Fruit fly (Drosophila melanogaster) whole organism, embryonic: ENCODE data around the gene CG6574.

ENCODE experiments used
- Atf-2 ChIP-seq: fragments of 200-800 bp; sonication (Bioruptor generic); optimal IDR thresholded peaks from 2 replicates; lab custom pipeline; 2016; ENCODE audit warnings: missing biosample characterization, missing genetic modification characterization
- Atf6 ChIP-seq: fragments of 200-800 bp; sonication (Bioruptor generic); IDR thresholded peaks from 2 replicates; pipeline ENCODE4 v1.3.6; 2022; ENCODE audit warnings: missing biosample characterization, missing genetic modification characterization
- B-H1 ChIP-seq: fragments of 200-800 bp; sonication (Bioruptor generic); IDR thresholded peaks from 3 replicates; pipeline ENCODE4 v1.3.6; 2022; ENCODE audit warnings: missing biosample characterization, missing genetic modification characterization
- Bdp1 ChIP-seq: fragments of 200-800 bp; sonication (Bioruptor generic); optimal IDR thresholded peaks from 3 replicates; lab custom pipeline; 2016; ENCODE audit warnings: missing biosample characterization, missing genetic modification characterization
- Blimp-1 ChIP-seq: fragments of 200-800 bp; sonication (Bioruptor generic); optimal IDR thresholded peaks from 3 replicates; lab custom pipeline; 2018; ENCODE audit warnings: missing biosample characterization, missing genetic modification characterization, mild to moderate bottlenecking, moderate library complexity, missing genetic modification reagents
- Bteb2 ChIP-seq: fragments of 200-800 bp; sonication (Bioruptor generic); optimal IDR thresholded peaks from 2 replicates; lab custom pipeline; 2016; ENCODE audit warnings: missing biosample characterization, missing genetic modification characterization
- C15 ChIP-seq: fragments of 200-800 bp; sonication (Bioruptor generic); IDR thresholded peaks from 3 replicates; pipeline ENCODE4 v1.3.6; 2022; ENCODE audit warnings: missing biosample characterization, missing genetic modification characterization
- CG10543 ChIP-seq: fragments of 200-800 bp; sonication (Bioruptor generic); optimal IDR thresholded peaks from 3 replicates; lab custom pipeline; 2017; ENCODE audit warnings: missing biosample characterization, mild to moderate bottlenecking, missing genetic modification characterization, moderate library complexity
- CG10959 ChIP-seq: fragments of 200-800 bp; sonication (Bioruptor generic); IDR thresholded peaks from 2 replicates; pipeline ENCODE4 v1.3.6; 2022; ENCODE audit warnings: missing biosample characterization, missing genetic modification characterization
- CG12236 ChIP-seq: fragments of 200-800 bp; sonication (Bioruptor generic); optimal IDR thresholded peaks from 2 replicates; lab custom pipeline; 2016; ENCODE audit warnings: missing biosample characterization, missing genetic modification characterization
- CG12299 ChIP-seq: fragments of 200-800 bp; sonication (Bioruptor generic); optimal IDR thresholded peaks from 2 replicates; lab custom pipeline; 2018; ENCODE audit warnings: missing biosample characterization, mild to moderate bottlenecking, missing genetic modification characterization
- CG13287 ChIP-seq: fragments of 200-800 bp; sonication (Bioruptor generic); IDR thresholded peaks from 2 replicates; pipeline ENCODE4 v1.3.6; 2022; ENCODE audit warnings: missing biosample characterization, missing genetic modification characterization; ENCODE audit not compliant: partially characterized antibody
- CG13296 ChIP-seq: fragments of 200-800 bp; sonication (Bioruptor generic); optimal IDR thresholded peaks from 3 replicates; lab custom pipeline; 2018; ENCODE audit warnings: missing biosample characterization, mild to moderate bottlenecking, missing genetic modification characterization
- CG16779 ChIP-seq: fragments of 200-800 bp; sonication (Bioruptor generic); IDR thresholded peaks from 2 replicates; pipeline ENCODE4 v1.3.6; 2022; ENCODE audit warnings: missing biosample characterization, missing genetic modification characterization
- CG30020 ChIP-seq: fragments of 200-800 bp; optimal IDR thresholded peaks from 2 replicates; lab custom pipeline; 2019; ENCODE audit warnings: missing biosample characterization, mild to moderate bottlenecking, missing genetic modification characterization, moderate library complexity
- CG6175 ChIP-seq: fragments of 200-800 bp; sonication (Bioruptor generic); IDR thresholded peaks from 3 replicates; pipeline ENCODE4 v1.3.6; 2022; ENCODE audit warnings: missing biosample characterization, missing genetic modification characterization
- CG6689 ChIP-seq: fragments of 200-800 bp; sonication (Bioruptor generic); IDR thresholded peaks from 2 replicates; pipeline ENCODE4 v1.3.6; 2022; ENCODE audit warnings: missing biosample characterization, missing genetic modification characterization
- CG7786 ChIP-seq: fragments of 200-800 bp; sonication (Bioruptor generic); optimal IDR thresholded peaks from 2 replicates; lab custom pipeline; 2016; ENCODE audit warnings: missing biosample characterization, missing genetic modification characterization
- CG7987 ChIP-seq: fragments of 200-800 bp; sonication (Bioruptor generic); optimal IDR thresholded peaks from 2 replicates; lab custom pipeline; 2018; ENCODE audit warnings: missing biosample characterization, mild to moderate bottlenecking, missing genetic modification characterization, moderate library complexity
- CG8290 ChIP-seq, 3 experiments: fragments of 200-800 bp; sonication (Bioruptor generic); optimal IDR thresholded peaks; 2 replicates each; lab custom pipeline; 2016 to 2019; ENCODE audit warnings: missing biosample characterization in 3 of 3, missing genetic modification characterization in 3 of 3, mild to moderate bottlenecking in 2 of 3, moderate library complexity in 1 of 3
- Chrac-16 ChIP-seq: fragments of 200-800 bp; sonication (Bioruptor generic); optimal IDR thresholded peaks from 3 replicates; lab custom pipeline; 2016; ENCODE audit warnings: missing biosample characterization, missing genetic modification characterization
- ERR ChIP-seq: fragments of 200-800 bp; sonication (Bioruptor generic); optimal IDR thresholded peaks from 2 replicates; lab custom pipeline; 2016; ENCODE audit warnings: missing biosample characterization, missing genetic modification characterization
- Hr3 ChIP-seq: fragments of 200-800 bp; sonication (Bioruptor generic); optimal IDR thresholded peaks from 3 replicates; lab custom pipeline; 2016; ENCODE audit warnings: missing biosample characterization, missing genetic modification characterization
- Kr ChIP-seq: fragments of 200-800 bp; sonication (Bioruptor generic); optimal IDR thresholded peaks from 2 replicates; lab custom pipeline; 2017; ENCODE audit warnings: missing biosample characterization, mild to moderate bottlenecking, missing genetic modification characterization
- MTF-1 ChIP-seq: fragments of 200-800 bp; sonication (Bioruptor generic); optimal IDR thresholded peaks from 2 replicates; lab custom pipeline; 2018; ENCODE audit warnings: missing biosample characterization, mild to moderate bottlenecking, missing genetic modification characterization, borderline replicate concordance
- Mes4 ChIP-seq: fragments of 200-800 bp; sonication (Bioruptor generic); optimal IDR thresholded peaks from 2 replicates; lab custom pipeline; 2016; ENCODE audit warnings: missing biosample characterization, missing genetic modification characterization
- Ravus ChIP-seq: fragments of 200-800 bp; sonication (Bioruptor generic); IDR thresholded peaks from 2 replicates; pipeline ENCODE4 v1.3.6; 2022; ENCODE audit warnings: missing biosample characterization, missing genetic modification characterization
- Rx ChIP-seq: fragments of 200-800 bp; sonication (Bioruptor generic); IDR thresholded peaks from 2 replicates; pipeline ENCODE4 v1.3.6; 2022; ENCODE audit warnings: missing biosample characterization, missing genetic modification characterization
- YL-1 ChIP-seq: fragments of 200-800 bp; sonication (Bioruptor generic); optimal IDR thresholded peaks from 3 replicates; lab custom pipeline; 2017; ENCODE audit warnings: missing biosample characterization, mild to moderate bottlenecking, missing genetic modification characterization
- amos ChIP-seq: fragments of 200-800 bp; sonication (Bioruptor generic); IDR thresholded peaks from 2 replicates; pipeline ENCODE4 v1.3.6; 2022; ENCODE audit warnings: missing biosample characterization, missing genetic modification characterization; ENCODE audit not compliant: partially characterized antibody
- az2 ChIP-seq: fragments of 200-800 bp; sonication (Bioruptor generic); optimal IDR thresholded peaks from 3 replicates; lab custom pipeline; 2016; ENCODE audit warnings: missing biosample characterization, missing genetic modification characterization
- bigmax ChIP-seq: fragments of 200-800 bp; sonication (Bioruptor generic); optimal IDR thresholded peaks from 2 replicates; lab custom pipeline; 2018; ENCODE audit warnings: missing biosample characterization, mild to moderate bottlenecking, missing genetic modification characterization
- cas ChIP-seq: fragments of 200-800 bp; sonication (Bioruptor generic); IDR thresholded peaks from 2 replicates; pipeline ENCODE4 v1.3.6; 2022; ENCODE audit warnings: missing biosample characterization, missing genetic modification characterization
- chif ChIP-seq, 2 experiments: fragments of 200-800 bp; sonication (Bioruptor generic); optimal IDR thresholded peaks; 3 replicates each; lab custom pipeline; 2016; ENCODE audit warnings: missing biosample characterization in 2 of 2, missing genetic modification characterization in 2 of 2
- grn ChIP-seq: fragments of 200-800 bp; sonication (Bioruptor generic); optimal IDR thresholded peaks from 3 replicates; lab custom pipeline; 2017; ENCODE audit warnings: missing biosample characterization, missing genetic modification characterization
- ham ChIP-seq: fragments of 200-800 bp; sonication (Bioruptor generic); IDR thresholded peaks from 2 replicates; pipeline ENCODE4 v1.3.6; 2022; ENCODE audit warnings: missing biosample characterization, missing genetic modification characterization
- hbn ChIP-seq: fragments of 200-800 bp; sonication (Bioruptor generic); IDR thresholded peaks from 2 replicates; pipeline ENCODE4 v1.3.6; 2022; ENCODE audit warnings: missing biosample characterization, missing genetic modification characterization; ENCODE audit not compliant: partially characterized antibody
- lbe ChIP-seq: fragments of 200-800 bp; sonication (Bioruptor generic); optimal IDR thresholded peaks from 2 replicates; lab custom pipeline; 2016; ENCODE audit warnings: missing biosample characterization, mild to moderate bottlenecking, missing genetic modification characterization
- mam ChIP-seq: fragments of 200-800 bp; sonication (Bioruptor generic); optimal IDR thresholded peaks from 3 replicates; lab custom pipeline; 2016; ENCODE audit warnings: missing biosample characterization, missing genetic modification characterization
- sima ChIP-seq: fragments of 200-800 bp; sonication (Bioruptor generic); optimal IDR thresholded peaks from 2 replicates; lab custom pipeline; 2016; ENCODE audit warnings: missing biosample characterization, missing genetic modification characterization
- tgo ChIP-seq: fragments of 200-800 bp; sonication (Bioruptor generic); IDR thresholded peaks from 3 replicates; pipeline ENCODE4 v1.3.6; 2022; ENCODE audit warnings: missing biosample characterization, missing genetic modification characterization
- tna ChIP-seq: fragments of 200-800 bp; sonication (Bioruptor generic); IDR thresholded peaks from 2 replicates; pipeline ENCODE4 v1.3.6; 2022; ENCODE audit warnings: missing biosample characterization, missing genetic modification characterization; ENCODE audit not compliant: partially characterized antibody
- trh ChIP-seq: fragments of 200-800 bp; sonication (Bioruptor generic); optimal IDR thresholded peaks from 2 replicates; lab custom pipeline; 2016; ENCODE audit warnings: missing biosample characterization, missing genetic modification characterization
- tup ChIP-seq: fragments of 200-800 bp; sonication (Bioruptor generic); optimal IDR thresholded peaks from 2 replicates; lab custom pipeline; 2016; ENCODE audit warnings: missing biosample characterization, mild to moderate bottlenecking, missing genetic modification characterization, moderate library complexity
- twi ChIP-seq: fragments of 200-800 bp; optimal IDR thresholded peaks from 2 replicates; lab custom pipeline; 2019; ENCODE audit warnings: missing biosample characterization, mild to moderate bottlenecking, missing genetic modification characterization, moderate library complexity
- vfl ChIP-seq: fragments of 200-800 bp; sonication (Bioruptor generic); optimal IDR thresholded peaks from 2 replicates; lab custom pipeline; 2016; ENCODE audit warnings: missing biosample characterization, missing genetic modification characterization
- zf30C ChIP-seq: fragments of 200-800 bp; sonication (Bioruptor generic); optimal IDR thresholded peaks from 3 replicates; lab custom pipeline; 2018; ENCODE audit warnings: missing biosample characterization, mild to moderate bottlenecking, missing genetic modification characterization
- zfh1 ChIP-seq: fragments of 200-800 bp; sonication (Bioruptor generic); IDR thresholded peaks from 3 replicates; pipeline ENCODE4 v1.3.6; 2022; ENCODE audit warnings: missing biosample characterization, missing genetic modification characterization

The CG6574 gene

DNA sequence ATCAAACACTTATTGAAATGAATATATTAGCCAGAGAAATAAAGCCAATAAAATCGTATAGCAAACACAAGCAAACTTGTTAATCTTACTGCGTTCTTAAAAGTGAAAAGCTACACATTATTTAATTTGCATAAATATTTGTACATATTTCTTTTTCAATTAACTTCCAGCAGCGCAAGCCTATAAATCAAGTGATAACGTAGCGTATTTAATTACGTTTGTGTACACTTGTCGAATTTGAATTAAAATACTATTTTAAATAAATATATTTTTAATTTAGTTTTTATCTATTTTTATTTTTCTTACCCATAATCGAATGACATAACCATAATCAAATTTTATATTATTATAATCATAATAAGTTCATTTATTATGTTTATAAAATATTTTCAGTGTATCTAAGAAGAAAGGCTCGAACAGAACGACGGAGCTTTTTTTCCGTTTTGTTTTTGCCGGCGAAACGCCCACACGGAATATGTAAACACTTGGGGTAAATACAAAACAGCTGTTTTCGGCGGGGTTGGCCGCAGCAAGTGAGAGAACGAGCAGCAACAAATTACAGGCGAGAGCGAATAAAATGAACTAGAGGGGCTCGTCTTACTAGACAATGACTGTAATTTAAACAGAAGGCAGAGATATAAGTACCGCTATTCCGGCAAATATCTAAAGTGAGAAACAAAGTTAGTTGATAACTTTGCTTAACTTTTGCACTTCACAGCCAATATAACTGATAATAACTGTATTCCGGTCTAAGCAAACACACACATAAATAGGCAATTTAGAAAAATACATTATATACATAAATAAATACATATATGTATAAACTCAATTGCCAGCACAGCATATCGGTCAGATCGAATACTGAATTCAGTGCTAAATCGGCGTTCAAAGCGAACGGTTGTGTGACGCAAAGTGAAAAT lies 13.0 kb upstream of the CG6574 start, which contains the start of gene Sodh2 (continued):
- TF ChIP-seq chif (GFP tag; optimal IDR thresholded peaks at IDR 0.05; lab: Kevin White, UChicago) (peak; percentile 14 to 34), Rx (GFP tag; lab: Robert Waterston, UW) (no peak), Atf6 (GFP tag; lab: Robert Waterston, UW) (peak; percentile 78), tna (GFP tag; lab: Robert Waterston, UW) (no peak), CG13296 (peak; percentile 90), Ravus (GFP tag; lab: Robert Waterston, UW) (no peak), CG7987 (GFP tag; lab: Kevin White, UChicago) (peak; percentile 91), grn (GFP tag; lab: Kevin White, UChicago) (peak; percentile 30), bigmax (GFP tag; lab: Kevin White, UChicago) (peak; percentile 13), Bteb2 (GFP tag; lab: Kevin White, UChicago) (peak; percentile 64), sima (GFP tag; lab: Kevin White, UChicago) (peak; percentile 17), B-H1 (GFP tag; lab: Robert Waterston, UW) (no peak; the same call in 2 of the 3 replicates), Mes4 (GFP tag; lab: Kevin White, UChicago) (peak; percentile 17), Bdp1 (GFP tag; lab: Kevin White, UChicago) (peak; percentile 27), CG6689 (GFP tag; lab: Robert Waterston, UW) (peak; percentile 70), ERR (GFP tag; lab: Kevin White, UChicago) (peak; percentile 65), CG13287 (GFP tag; lab: Robert Waterston, UW) (peak; percentile 23; the same call in 1 of the 2 replicates), YL-1 (GFP tag; lab: Kevin White, UChicago) (peak; percentile 75), CG8290 (GFP tag; optimal IDR thresholded peaks at IDR 0.05; lab: Kevin White, UChicago) (no peak), CG8290 (tag; optimal IDR thresholded peaks at IDR 0.05; lab: Kevin White, UChicago) (peak in 1 of 2 experiments; percentile 94), CG6175 (GFP tag; lab: Robert Waterston, UW) (peak; percentile 65; the same call in 1 of the 3 replicates), Blimp-1 (GFP tag; lab: Kevin White, UChicago) (peak; percentile 75), hbn (GFP tag; lab: Robert Waterston, UW) (no peak), Hr3 (GFP tag; lab: Kevin White, UChicago) (peak; percentile 41), zfh1 (GFP tag; lab: Robert Waterston, UW) (peak; percentile 81), mam (GFP tag; lab: Kevin White, UChicago) (peak; percentile 84), ham (GFP tag; lab: Robert Waterston, UW) (peak; percentile 34; the same call in 1 of the 2 replicates), Kr (GFP tag; lab: Kevin White, UChicago) (no peak), trh (GFP tag; lab: Kevin White, UChicago) (no peak), tup (peak; percentile 27), CG10543 (GFP tag; lab: Kevin White, UChicago) (peak; percentile 93), MTF-1 (GFP tag; lab: Kevin White, UChicago) (peak; percentile 88), amos (GFP tag; lab: Robert Waterston, UW) (no peak), CG12299 (tag; lab: Kevin White, UChicago) (peak; percentile 2), az2 (GFP tag; lab: Kevin White, UChicago) (peak; percentile 47), lbe (GFP tag; lab: Kevin White, UChicago) (peak; percentile 86), CG7786 (peak; percentile 67), twi (tag; lab: Kevin White, UChicago) (peak; percentile 5), Atf-2 (GFP tag; lab: Kevin White, UChicago) (peak; percentile 11), vfl (GFP tag; lab: Kevin White, UChicago) (peak; percentile 81), C15 (GFP tag; lab: Robert Waterston, UW) (no peak), CG16779 (GFP tag; lab: Robert Waterston, UW) (peak; percentile 81), CG30020 (peak; percentile 40), zf30C (GFP tag; lab: Kevin White, UChicago) (peak; percentile 64), CG12236 (GFP tag; lab: Kevin White, UChicago) (no peak), Chrac-16 (GFP tag; lab: Kevin White, UChicago) (peak; percentile 40), CG10959 (GFP tag; lab: Robert Waterston, UW) (no peak), cas (GFP tag; lab: Robert Waterston, UW) (0 out of 2 replicates have a peak, but pooled peaks have one; percentile 9), tgo (GFP tag; lab: Robert Waterston, UW) (peak; percentile 54; the same call in 1 of the 3 replicates)
